Fruit fly (Drosophila melanogaster) whole organism, embryonic: ENCODE results near the gene CG12106.

ENCODE experiments used
- Ada2b ChIP-seq: fragments of 200-800 bp; sonication (Bioruptor generic); IDR thresholded peaks from 2 replicates; pipeline ENCODE4 v1.3.6; 2022; ENCODE audit warnings: missing biosample characterization, missing genetic modification characterization
- CG10147 ChIP-seq: fragments of 200-800 bp; sonication (Bioruptor generic); optimal IDR thresholded peaks from 2 replicates; lab custom pipeline; 2019; ENCODE audit warnings: missing biosample characterization, mild to moderate bottlenecking, missing genetic modification characterization, moderate library complexity
- CG10431 ChIP-seq: fragments of 200-800 bp; sonication (Bioruptor generic); optimal IDR thresholded peaks from 3 replicates; lab custom pipeline; 2018; ENCODE audit warnings: missing biosample characterization, mild to moderate bottlenecking, missing genetic modification characterization
- CG10979 ChIP-seq: fragments of 200-800 bp; sonication (Bioruptor generic); optimal IDR thresholded peaks from 2 replicates; lab custom pipeline; 2018; ENCODE audit warnings: missing biosample characterization, mild to moderate bottlenecking, missing genetic modification characterization, moderate library complexity
- CG13624 ChIP-seq: fragments of 200-800 bp; sonication (Bioruptor generic); optimal IDR thresholded peaks from 2 replicates; lab custom pipeline; 2016; ENCODE audit warnings: missing biosample characterization, missing genetic modification characterization
- CG17359 ChIP-seq: fragments of 200-800 bp; sonication (Bioruptor generic); optimal IDR thresholded peaks from 3 replicates; lab custom pipeline; 2018; ENCODE audit warnings: missing biosample characterization, mild to moderate bottlenecking, missing genetic modification characterization, moderate library complexity
- CG1832 ChIP-seq: fragments of 200-800 bp; sonication (Bioruptor generic); optimal IDR thresholded peaks from 2 replicates; lab custom pipeline; 2017; ENCODE audit warnings: missing biosample characterization, mild to moderate bottlenecking, missing genetic modification characterization, inconsistent platforms
- CG2129 ChIP-seq: fragments of 200-800 bp; sonication (Bioruptor generic); IDR thresholded peaks from 2 replicates; pipeline ENCODE4 v1.3.6; 2022; ENCODE audit warnings: missing biosample characterization, missing genetic modification characterization; ENCODE audit not compliant: partially characterized antibody
- CG2678 ChIP-seq: fragments of 200-800 bp; sonication (Bioruptor generic); optimal IDR thresholded peaks from 3 replicates; lab custom pipeline; 2019; ENCODE audit warnings: missing biosample characterization, mild to moderate bottlenecking, missing genetic modification characterization, moderate library complexity
- CG2889 ChIP-seq: fragments of 200-800 bp; sonication (Bioruptor generic); IDR thresholded peaks from 3 replicates; pipeline ENCODE4 v1.3.6; 2022; ENCODE audit warnings: missing biosample characterization, missing genetic modification characterization
- CG33557 ChIP-seq: fragments of 200-800 bp; sonication (Bioruptor generic); optimal IDR thresholded peaks from 2 replicates; lab custom pipeline; 2019; ENCODE audit warnings: missing biosample characterization, mild to moderate bottlenecking, missing genetic modification characterization, moderate library complexity
- CG42726 ChIP-seq: fragments of 200-800 bp; sonication (Bioruptor generic); IDR thresholded peaks from 2 replicates; pipeline ENCODE4 v1.3.6; 2022; ENCODE audit warnings: missing biosample characterization, missing genetic modification characterization; ENCODE audit not compliant: partially characterized antibody
- CG4282 ChIP-seq: fragments of 200-800 bp; sonication (Bioruptor generic); optimal IDR thresholded peaks from 2 replicates; lab custom pipeline; 2016; ENCODE audit warnings: missing biosample characterization, missing genetic modification characterization
- CG4707 ChIP-seq: fragments of 200-800 bp; sonication (Bioruptor generic); optimal IDR thresholded peaks from 2 replicates; lab custom pipeline; 2018; ENCODE audit warnings: missing biosample characterization, mild to moderate bottlenecking, missing genetic modification characterization, moderate library complexity
- CG4854 ChIP-seq: fragments of 200-800 bp; sonication (Bioruptor generic); optimal IDR thresholded peaks from 2 replicates; lab custom pipeline; 2016; ENCODE audit warnings: missing biosample characterization, missing genetic modification characterization, inconsistent platforms
- CG6854 ChIP-seq: fragments of 200-800 bp; sonication (Bioruptor generic); optimal IDR thresholded peaks from 3 replicates; lab custom pipeline; 2017; ENCODE audit warnings: missing biosample characterization, mild to moderate bottlenecking, missing genetic modification characterization
- CG7928 ChIP-seq: fragments of 200-800 bp; sonication (Bioruptor generic); optimal IDR thresholded peaks from 2 replicates; lab custom pipeline; 2017; ENCODE audit warnings: missing biosample characterization, mild to moderate bottlenecking, missing genetic modification characterization
- CG8290 ChIP-seq, 3 experiments: fragments of 200-800 bp; sonication (Bioruptor generic); optimal IDR thresholded peaks; 2 replicates each; lab custom pipeline; 2016 to 2019; ENCODE audit warnings: missing biosample characterization in 3 of 3, missing genetic modification characterization in 3 of 3, mild to moderate bottlenecking in 2 of 3, moderate library complexity in 1 of 3
- CG8924 ChIP-seq: fragments of 200-800 bp; optimal IDR thresholded peaks from 3 replicates; lab custom pipeline; 2019; ENCODE audit warnings: missing biosample characterization, mild to moderate bottlenecking, missing genetic modification characterization, moderate library complexity
- D19B ChIP-seq: fragments of 200-800 bp; sonication (Bioruptor generic); optimal IDR thresholded peaks from 2 replicates; lab custom pipeline; 2017; ENCODE audit warnings: missing biosample characterization, mild to moderate bottlenecking, missing genetic modification characterization
- Dbx ChIP-seq: fragments of 200-800 bp; sonication (Bioruptor generic); IDR thresholded peaks from 3 replicates; pipeline ENCODE4 v1.3.6; 2022; ENCODE audit warnings: missing biosample characterization, missing genetic modification characterization
- Dll ChIP-seq: fragments of 200-800 bp; sonication (Bioruptor generic); IDR thresholded peaks from 4 replicates; pipeline ENCODE4 v1.3.6; 2022; ENCODE audit warnings: missing biosample characterization, missing genetic modification characterization; ENCODE audit not compliant: partially characterized antibody
- Elba2 ChIP-seq: fragments of 200-800 bp; sonication (Bioruptor generic); optimal IDR thresholded peaks from 3 replicates; lab custom pipeline; 2016; ENCODE audit warnings: missing biosample characterization, missing genetic modification characterization
- Gug ChIP-seq: fragments of 200-800 bp; sonication (Bioruptor generic); IDR thresholded peaks from 4 replicates; pipeline ENCODE4 v1.3.6; 2022; ENCODE audit warnings: missing biosample characterization, missing genetic modification characterization
- HHEX ChIP-seq: fragments of 200-800 bp; sonication (Bioruptor generic); optimal IDR thresholded peaks from 3 replicates; lab custom pipeline; 2017; ENCODE audit warnings: missing biosample characterization, mild to moderate bottlenecking, missing genetic modification characterization, missing genetic modification reagents
- Hr39 ChIP-seq: fragments of >200 bp; optimal IDR thresholded peaks from 2 replicates; lab custom pipeline; 2017
- Mad ChIP-seq: fragments of 200-800 bp; sonication (Bioruptor generic); optimal IDR thresholded peaks from 2 replicates; lab custom pipeline; 2016; ENCODE audit warnings: missing biosample characterization, missing genetic modification characterization
- Meics ChIP-seq: fragments of 200-800 bp; sonication (Bioruptor generic); optimal IDR thresholded peaks from 2 replicates; lab custom pipeline; 2017; ENCODE audit warnings: missing biosample characterization, mild to moderate bottlenecking, missing genetic modification characterization
- NK7.1 ChIP-seq: fragments of 200-800 bp; sonication (Bioruptor generic); optimal IDR thresholded peaks from 3 replicates; lab custom pipeline; 2016; ENCODE audit warnings: missing biosample characterization, missing genetic modification characterization
- Nf-YA ChIP-seq: fragments of 200-800 bp; sonication (Bioruptor generic); IDR thresholded peaks from 2 replicates; pipeline ENCODE4 v1.3.6; 2022; ENCODE audit warnings: missing biosample characterization, missing genetic modification characterization
- PHDP ChIP-seq: fragments of 200-800 bp; sonication (Bioruptor generic); optimal IDR thresholded peaks from 3 replicates; lab custom pipeline; 2018; ENCODE audit warnings: missing biosample characterization, mild to moderate bottlenecking, missing genetic modification characterization, moderate library complexity
- Pdp1 ChIP-seq, 2 experiments: fragments of 200-800 bp; sonication (Bioruptor generic); optimal IDR thresholded peaks; 3 replicates each; lab custom pipeline; 2016; ENCODE audit warnings: missing biosample characterization in 2 of 2, missing genetic modification characterization in 2 of 2, mild to moderate bottlenecking in 1 of 2, moderate library complexity in 1 of 2
- al ChIP-seq: fragments of 200-800 bp; sonication (Bioruptor generic); IDR thresholded peaks from 2 replicates; pipeline ENCODE4 v1.3.6; 2022; ENCODE audit warnings: missing biosample characterization, missing genetic modification characterization
- bab2 ChIP-seq: fragments of 200-800 bp; sonication (Bioruptor generic); optimal IDR thresholded peaks from 2 replicates; lab custom pipeline; 2016; ENCODE audit warnings: missing biosample characterization, missing genetic modification characterization
- ewg ChIP-seq: fragments of 200-800 bp; sonication (Bioruptor generic); optimal IDR thresholded peaks from 3 replicates; lab custom pipeline; 2017; ENCODE audit warnings: mild to moderate bottlenecking, missing biosample characterization, missing genetic modification reagents, missing genetic modification characterization
- exex ChIP-seq: fragments of 200-800 bp; sonication (Bioruptor generic); optimal IDR thresholded peaks from 4 replicates; lab custom pipeline; 2018; ENCODE audit warnings: missing biosample characterization, mild to moderate bottlenecking, missing genetic modification characterization, moderate library complexity
- fd102C ChIP-seq: fragments of 200-800 bp; sonication (Bioruptor generic); optimal IDR thresholded peaks from 2 replicates; lab custom pipeline; 2018; ENCODE audit warnings: missing biosample characterization, mild to moderate bottlenecking, missing genetic modification characterization, moderate library complexity
- hbn ChIP-seq: fragments of 200-800 bp; sonication (Bioruptor generic); IDR thresholded peaks from 2 replicates; pipeline ENCODE4 v1.3.6; 2022; ENCODE audit warnings: missing biosample characterization, missing genetic modification characterization; ENCODE audit not compliant: partially characterized antibody
- hth ChIP-seq: fragments of >200 bp; optimal IDR thresholded peaks from 2 replicates; lab custom pipeline; 2017; ENCODE audit warnings: inconsistent platforms
- lmd ChIP-seq: fragments of 200-800 bp; sonication (Bioruptor generic); IDR thresholded peaks from 2 replicates; pipeline ENCODE4 v1.3.6; 2022; ENCODE audit warnings: missing biosample characterization, missing genetic modification characterization
- nmo ChIP-seq: fragments of 200-800 bp; sonication (Bioruptor generic); optimal IDR thresholded peaks from 2 replicates; lab custom pipeline; 2018; ENCODE audit warnings: missing biosample characterization, mild to moderate bottlenecking, missing genetic modification characterization, moderate library complexity
- onecut ChIP-seq: fragments of 200-800 bp; sonication (Bioruptor generic); IDR thresholded peaks from 2 replicates; pipeline ENCODE4 v1.3.6; 2022; ENCODE audit warnings: missing biosample characterization, missing genetic modification characterization
- p53 ChIP-seq: fragments of 200-800 bp; sonication (Bioruptor generic); optimal IDR thresholded peaks from 2 replicates; lab custom pipeline; 2016; ENCODE audit warnings: missing biosample characterization, missing genetic modification characterization
- ranshi ChIP-seq: fragments of 200-800 bp; sonication (Bioruptor generic); IDR thresholded peaks from 2 replicates; pipeline ENCODE4 v1.3.6; 2022; ENCODE audit warnings: missing biosample characterization, missing genetic modification characterization
- rib ChIP-seq: fragments of 200-800 bp; sonication (Bioruptor generic); IDR thresholded peaks from 2 replicates; pipeline ENCODE4 v1.3.6; 2022; ENCODE audit warnings: missing biosample characterization, missing genetic modification characterization
- row ChIP-seq: fragments of 200-800 bp; sonication (Bioruptor generic); IDR thresholded peaks from 3 replicates; pipeline ENCODE4 v1.3.6; 2022; ENCODE audit warnings: missing biosample characterization, missing genetic modification characterization
- stwl ChIP-seq: fragments of 200-800 bp; sonication (Bioruptor generic); optimal IDR thresholded peaks from 3 replicates; lab custom pipeline; 2018; ENCODE audit warnings: missing biosample characterization, mild to moderate bottlenecking, missing genetic modification characterization, moderate library complexity
- vvl ChIP-seq: fragments of 200-800 bp; sonication (Bioruptor generic); IDR thresholded peaks from 2 replicates; pipeline ENCODE4 v1.3.6; 2022; ENCODE audit warnings: missing biosample characterization, missing genetic modification characterization
- wdn ChIP-seq: fragments of 200-800 bp; sonication (Bioruptor generic); IDR thresholded peaks from 2 replicates; pipeline ENCODE4 v1.3.6; 2022; ENCODE audit warnings: missing biosample characterization, missing genetic modification characterization
- wek ChIP-seq: fragments of 200-800 bp; sonication (Bioruptor generic); optimal IDR thresholded peaks from 3 replicates; lab custom pipeline; 2018; ENCODE audit warnings: missing biosample characterization, mild to moderate bottlenecking, missing genetic modification characterization, moderate library complexity

CG12106 gene

DNA sequence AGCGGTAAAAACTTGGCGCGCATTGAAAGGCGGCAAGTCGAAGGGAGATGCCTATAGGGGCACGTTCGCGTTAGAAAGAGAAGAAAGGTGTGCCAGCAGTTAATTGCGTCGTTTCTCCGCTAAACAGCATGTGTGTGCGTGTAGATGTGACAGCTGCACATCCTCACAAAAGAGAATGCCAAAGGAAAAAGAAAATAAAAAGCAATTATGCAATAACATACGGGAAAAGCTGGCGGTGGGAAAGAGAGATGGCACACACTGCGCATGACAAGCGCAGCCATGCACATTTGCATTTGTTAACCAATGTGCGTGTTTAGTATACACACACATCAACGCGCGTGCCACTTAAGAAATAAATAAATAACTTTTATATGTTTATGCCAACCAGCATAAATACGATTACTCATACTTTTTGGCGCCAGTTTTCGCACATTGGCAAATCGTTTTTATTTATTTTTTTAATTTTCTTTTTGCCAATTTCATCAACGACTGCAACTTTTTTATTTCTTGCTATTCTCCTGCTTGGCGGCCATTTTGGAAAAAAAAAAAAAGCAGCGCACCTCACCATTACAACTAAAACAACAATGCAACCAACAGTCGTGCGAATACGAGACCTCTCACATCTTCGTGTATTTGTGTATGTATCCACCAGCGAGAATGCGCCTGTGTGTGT, 37.8 kb upstream of the CG12106 start (continued):
- TF ChIP-seq fd102C (GFP tag; lab: Kevin White, UChicago) (no peak), Pdp1 (GFP tag; optimal IDR thresholded peaks at IDR 0.05; lab: Kevin White, UChicago) (peak in 1 of 2 experiments; percentile 96), CG7928 (GFP tag; lab: Kevin White, UChicago) (no peak), Mad (GFP tag; lab: Kevin White, UChicago) (no peak), wek (GFP tag; lab: Kevin White, UChicago) (no peak), CG4282 (GFP tag; lab: Kevin White, UChicago) (no peak), CG42726 (GFP tag; lab: Robert Waterston, UW) (no peak), hbn (GFP tag; lab: Robert Waterston, UW) (no peak), Ada2b (GFP tag; lab: Robert Waterston, UW) (no peak), CG10147 (no peak), D19B (no peak), CG2129 (GFP tag; lab: Robert Waterston, UW) (no peak), vvl (GFP tag; lab: Robert Waterston, UW) (peak; percentile 56; the same call in 1 of the 2 replicates), PHDP (tag; lab: Kevin White, UChicago) (no peak), ranshi (GFP tag; lab: Robert Waterston, UW) (no peak), Elba2 (GFP tag; lab: Kevin White, UChicago) (no peak), lmd (GFP tag; lab: Robert Waterston, UW) (no peak), p53 (GFP tag; lab: Kevin White, UChicago) (peak; percentile 29), Dbx (GFP tag; lab: Robert Waterston, UW) (no peak), CG4707 (GFP tag; lab: Kevin White, UChicago) (no peak), stwl (tag; lab: Kevin White, UChicago) (no peak), Hr39 (lab: Kevin White, UChicago) (no peak), wdn (GFP tag; lab: Robert Waterston, UW) (no peak), rib (no peak), Gug (GFP tag; lab: Robert Waterston, UW) (no peak), CG10979 (tag; lab: Kevin White, UChicago) (no peak), NK7.1 (GFP tag; lab: Kevin White, UChicago) (no peak), CG17359 (no peak), nmo (GFP tag; lab: Kevin White, UChicago) (no peak), CG4854 (GFP tag; lab: Kevin White, UChicago) (no peak), CG10431 (GFP tag; lab: Kevin White, UChicago) (no peak), Dll (no peak), CG1832 (peak; percentile 78), Meics (no peak), CG6854 (GFP tag; lab: Kevin White, UChicago) (no peak), CG8290 (GFP tag; optimal IDR thresholded peaks at IDR 0.05; lab: Kevin White, UChicago) (no peak), CG8290 (tag; optimal IDR thresholded peaks at IDR 0.05; lab: Kevin White, UChicago) (peak in 1 of 2 experiments; percentile 33), CG2889 (GFP tag; lab: Robert Waterston, UW) (no peak), ewg (GFP tag; lab: Kevin White, UChicago) (peak; percentile 71), exex (tag; lab: Kevin White, UChicago) (peak; percentile 5), CG13624 (GFP tag; lab: Kevin White, UChicago) (peak; percentile 93), al (GFP tag; lab: Robert Waterston, UW) (no peak), Nf-YA (GFP tag; lab: Robert Waterston, UW) (no peak), hth (lab: Kevin White, UChicago) (no peak), CG2678 (tag; lab: Kevin White, UChicago) (no peak), HHEX (GFP tag; lab: Kevin White, UChicago) (no peak), row (GFP tag; lab: Robert Waterston, UW) (no peak), CG33557 (GFP tag; lab: Kevin White, UChicago) (no peak), onecut (GFP tag; lab: Robert Waterston, UW) (no peak), CG8924 (tag; lab: Kevin White, UChicago) (peak; percentile 66), bab2 (GFP tag; lab: Kevin White, UChicago) (no peak)
